Fruit fly (Drosophila melanogaster) whole organism, wandering third instar larva: Measurements from ENCODE around the gene CG9922.

ENCODE experiments used
- Abd-B ChIP-seq: fragments of >200 bp; optimal IDR thresholded peaks from 2 replicates; lab custom pipeline; 2017; ENCODE audit warnings: missing biosample characterization, missing genetic modification characterization
- CG32264 ChIP-seq: fragments of 200-800 bp; sonication (Bioruptor generic); optimal IDR thresholded peaks from 2 replicates; lab custom pipeline; 2016; ENCODE audit warnings: missing biosample characterization, missing genetic modification characterization
- CG9705 ChIP-seq: fragments of 200-800 bp; sonication (Bioruptor generic); optimal IDR thresholded peaks from 2 replicates; lab custom pipeline; 2018; ENCODE audit warnings: missing biosample characterization, mild to moderate bottlenecking, missing genetic modification characterization
- Dif ChIP-seq: fragments of 200-275, 200-300 bp; sonication (Bioruptor generic); optimal IDR thresholded peaks from 2 replicates; lab custom pipeline; 2018; ENCODE audit warnings: missing biosample characterization, missing genetic modification characterization; ENCODE audit not compliant: partially characterized antibody
- GATAd ChIP-seq: sonication (Bioruptor generic); optimal IDR thresholded peaks from 2 replicates; lab custom pipeline; 2016; ENCODE audit warnings: missing biosample characterization, missing genetic modification characterization
- HLH106 ChIP-seq: fragments of 200-800 bp; optimal IDR thresholded peaks from 3 replicates; lab custom pipeline; 2019; ENCODE audit warnings: missing biosample characterization, mild to moderate bottlenecking, missing genetic modification characterization, moderate library complexity
- Hnf4 ChIP-seq: fragments of 200-800 bp; sonication (Bioruptor generic); optimal IDR thresholded peaks from 2 replicates; lab custom pipeline; 2016; ENCODE audit warnings: missing biosample characterization, mild to moderate bottlenecking, missing genetic modification characterization
- Hr83 ChIP-seq: fragments of 200-300 bp; sonication (Bioruptor generic); optimal IDR thresholded peaks from 2 replicates; lab custom pipeline; 2016; ENCODE audit warnings: missing biosample characterization, mild to moderate bottlenecking, missing genetic modification characterization, moderate library complexity; ENCODE audit not compliant: poor library complexity, severe bottlenecking
- Jra ChIP-seq: sonication (Bioruptor generic); optimal IDR thresholded peaks from 2 replicates; lab custom pipeline; 2016; ENCODE audit warnings: missing biosample characterization, missing genetic modification characterization
- Mio ChIP-seq: sonication (Bioruptor generic); optimal IDR thresholded peaks from 2 replicates; lab custom pipeline; 2016; ENCODE audit warnings: missing biosample characterization, missing genetic modification characterization
- N ChIP-seq: fragments of >200 bp; optimal IDR thresholded peaks from 2 replicates; lab custom pipeline; 2018; ENCODE audit warnings: missing biosample characterization, missing external identifiers, missing genetic modification characterization
- OdsH ChIP-seq: fragments of 200-800 bp; sonication (Bioruptor generic); optimal IDR thresholded peaks from 2 replicates; lab custom pipeline; 2016; ENCODE audit warnings: missing biosample characterization, mild to moderate bottlenecking, missing genetic modification characterization
- Rel ChIP-seq, 2 experiments: fragments of 200-800 bp; sonication (Bioruptor generic) in 1 of 2; optimal IDR thresholded peaks; 2 replicates in 1 of 2; 3 replicates in 1 of 2; lab custom pipeline; 2016 to 2019; ENCODE audit warnings: mild to moderate bottlenecking in 2 of 2, missing biosample characterization in 2 of 2, missing genetic modification characterization in 2 of 2, moderate library complexity in 1 of 2
- Vsx2 ChIP-seq: fragments of 200-300, 225-300 bp; sonication (Bioruptor generic); optimal IDR thresholded peaks from 2 replicates; lab custom pipeline; 2018; ENCODE audit warnings: missing biosample characterization, missing genetic modification characterization; ENCODE audit not compliant: partially characterized antibody
- br ChIP-seq: fragments of 200-800 bp; sonication (Bioruptor generic); optimal IDR thresholded peaks from 2 replicates; lab custom pipeline; 2016; ENCODE audit warnings: missing biosample characterization, missing genetic modification characterization
- dl ChIP-seq, 2 experiments: fragments of 175-275, 200-275 bp in 1 of 2; fragments of 200-275 bp in 1 of 2; sonication (Bioruptor generic); optimal IDR thresholded peaks; lab custom pipeline; 2018; ENCODE audit warnings: mild to moderate bottlenecking in 2 of 2, missing biosample characterization in 2 of 2, missing genetic modification characterization in 2 of 2, moderate library complexity in 2 of 2; ENCODE audit not compliant: partially characterized antibody in 2 of 2, insufficient read depth in 1 of 2
- dmrt93B ChIP-seq: fragments of 200-800 bp; sonication (Bioruptor generic); optimal IDR thresholded peaks from 2 replicates; lab custom pipeline; 2018; ENCODE audit warnings: missing biosample characterization, mild to moderate bottlenecking, missing genetic modification characterization
- dsf ChIP-seq: sonication (Bioruptor generic); optimal IDR thresholded peaks from 2 replicates; lab custom pipeline; 2016; ENCODE audit warnings: missing biosample characterization, missing genetic modification characterization, borderline replicate concordance
- ey ChIP-seq: fragments of 200-800 bp; sonication (Bioruptor generic); optimal IDR thresholded peaks from 2 replicates; lab custom pipeline; 2016; ENCODE audit warnings: missing biosample characterization, missing genetic modification characterization
- foxo ChIP-seq, 2 experiments: fragments of 200-800 bp; sonication (Bioruptor generic); optimal IDR thresholded peaks; 2 replicates in 1 of 2; 3 replicates in 1 of 2; lab custom pipeline; 2016 to 2017; ENCODE audit warnings: missing biosample characterization in 2 of 2, missing genetic modification characterization in 2 of 2
- fru ChIP-seq: fragments of 200-800 bp; sonication (Bioruptor generic); optimal IDR thresholded peaks from 3 replicates; lab custom pipeline; 2016; ENCODE audit warnings: missing biosample characterization, mild to moderate bottlenecking, missing genetic modification characterization
- h ChIP-seq: fragments of 200-800 bp; sonication (Bioruptor generic); optimal IDR thresholded peaks from 3 replicates; lab custom pipeline; 2016; ENCODE audit warnings: missing biosample characterization, mild to moderate bottlenecking, missing genetic modification characterization
- jim ChIP-seq: fragments of 175-275, 200-325 bp; sonication (Bioruptor generic); optimal IDR thresholded peaks from 2 replicates; lab custom pipeline; 2016; ENCODE audit warnings: missing biosample characterization, mild to moderate bottlenecking, missing genetic modification characterization
- pan ChIP-seq: fragments of >200 bp; optimal IDR thresholded peaks from 2 replicates; lab custom pipeline; 2017
- rgr ChIP-seq: fragments of 200-800 bp; sonication (Bioruptor generic); optimal IDR thresholded peaks from 3 replicates; lab custom pipeline; 2016; ENCODE audit warnings: missing biosample characterization, mild to moderate bottlenecking, missing genetic modification characterization
- sage ChIP-seq: fragments of 200-800 bp; sonication (Bioruptor generic); optimal IDR thresholded peaks from 2 replicates; lab custom pipeline; 2016; ENCODE audit warnings: missing biosample characterization, mild to moderate bottlenecking, missing genetic modification characterization
- sv ChIP-seq: fragments of 200-800 bp; sonication (Bioruptor generic); optimal IDR thresholded peaks from 3 replicates; lab custom pipeline; 2016; ENCODE audit warnings: missing biosample characterization, missing genetic modification characterization
- tai ChIP-seq: sonication (Bioruptor generic); optimal IDR thresholded peaks from 2 replicates; lab custom pipeline; 2016; ENCODE audit warnings: missing biosample characterization, missing genetic modification characterization
- usp ChIP-seq: fragments of >200 bp; optimal IDR thresholded peaks from 2 replicates; lab custom pipeline; 2017; ENCODE audit warnings: missing biosample characterization, missing genetic modification characterization
- woc ChIP-seq: sonication (Bioruptor generic); optimal IDR thresholded peaks from 2 replicates; lab custom pipeline; 2016; ENCODE audit warnings: missing biosample characterization, mild to moderate bottlenecking, missing genetic modification characterization

The CG9922 gene

dm6 chr3R:14070664-14071063, 34.5 kb upstream of the CG9922 start:
- no peak for TF ChIP-seq tai (GFP tag; lab: Kevin White, UChicago)
- no peak for TF ChIP-seq Dif
- TF ChIP-seq Jra (GFP tag; lab: Kevin White, UChicago), result no peak
- no peak for TF ChIP-seq CG9705 (GFP tag; lab: Kevin White, UChicago)
- peak; percentile 19 for TF ChIP-seq rgr (GFP tag; lab: Kevin White, UChicago)
- TF ChIP-seq OdsH, result peak; percentile 21
- TF ChIP-seq Hr83 (GFP tag; lab: Kevin White, UChicago), result no peak
- no peak for TF ChIP-seq Vsx2 (GFP tag; lab: Kevin White, UChicago)
- TF ChIP-seq dmrt93B (GFP tag; lab: Kevin White, UChicago), result peak; percentile 1
- TF ChIP-seq foxo (GFP tag; optimal IDR thresholded peaks at IDR 0.05; lab: Kevin White, UChicago), result peak in 1 of 2 experiments; percentile 11

- TF ChIP-seq CG32264 (GFP tag; lab: Kevin White, UChicago) (no peak), tai (GFP tag; lab: Kevin White, UChicago) (no peak), jim (GFP tag; lab: Kevin White, UChicago) (no peak), Vsx2 (GFP tag; lab: Kevin White, UChicago) (no peak), foxo (GFP tag; optimal IDR thresholded peaks at IDR 0.05; lab: Kevin White, UChicago) (no peak), usp (GFP tag; lab: Kevin White, UChicago) (no peak), sage (GFP tag; lab: Kevin White, UChicago) (no peak), rgr (GFP tag; lab: Kevin White, UChicago) (no peak), pan (lab: Kevin White, UChicago) (no peak), Abd-B (no peak), dsf (GFP tag; lab: Kevin White, UChicago) (no peak), sv (GFP tag; lab: Kevin White, UChicago) (no peak), h (GFP tag; lab: Kevin White, UChicago) (no peak), OdsH (no peak), HLH106 (tag; lab: Kevin White, UChicago) (no peak), Jra (GFP tag; lab: Kevin White, UChicago) (no peak), fru (GFP tag; lab: Kevin White, UChicago) (no peak), ey (GFP tag; lab: Kevin White, UChicago) (no peak), Dif (no peak), GATAd (no peak)
- TF ChIP-seq, all 38 proteins: peak for 0
Measured at dm6 chr3R:14070096-14070495, 33.9 kb upstream of the CG9922 start.

- TF ChIP-seq HLH106 (tag; lab: Kevin White, UChicago) (no peak), sv (GFP tag; lab: Kevin White, UChicago) (no peak), jim (GFP tag; lab: Kevin White, UChicago) (no peak), Jra (GFP tag; lab: Kevin White, UChicago) (no peak), Mio (GFP tag; lab: Kevin White, UChicago) (no peak), h (GFP tag; lab: Kevin White, UChicago) (peak; percentile 17), CG32264 (GFP tag; lab: Kevin White, UChicago) (no peak), br (GFP tag; lab: Kevin White, UChicago) (peak; percentile 4), fru (GFP tag; lab: Kevin White, UChicago) (no peak), OdsH (no peak), dsf (GFP tag; lab: Kevin White, UChicago) (no peak), Abd-B (no peak), N (GFP tag; lab: Kevin White, UChicago) (no peak), Hnf4 (GFP tag; lab: Kevin White, UChicago) (no peak), GATAd (no peak), foxo (GFP tag; optimal IDR thresholded peaks at IDR 0.05; lab: Kevin White, UChicago) (no peak), dl (GFP tag; optimal IDR thresholded peaks at IDR 0.05; lab: Kevin White, UChicago; ENCODE audit: insufficient read depth in 1 of 2, partially characterized antibody in 2 of 2) (no peak), woc (GFP tag; lab: Kevin White, UChicago) (no peak), Rel (GFP tag; optimal IDR thresholded peaks at IDR 0.05; lab: Kevin White, UChicago) (no peak), Rel (tag; optimal IDR thresholded peaks at IDR 0.05; lab: Kevin White, UChicago) (peak; percentile 91), usp (GFP tag; lab: Kevin White, UChicago) (no peak), pan (lab: Kevin White, UChicago) (no peak)
- TF ChIP-seq, all 38 proteins: peak for 3
Measured at dm6 chr3R:14067904-14068636, 31.9 kb upstream of the CG9922 start.
